Worm (Caenorhabditis elegans): ENCODE data around the gene snb-1.

Gene snb-1

DNA sequence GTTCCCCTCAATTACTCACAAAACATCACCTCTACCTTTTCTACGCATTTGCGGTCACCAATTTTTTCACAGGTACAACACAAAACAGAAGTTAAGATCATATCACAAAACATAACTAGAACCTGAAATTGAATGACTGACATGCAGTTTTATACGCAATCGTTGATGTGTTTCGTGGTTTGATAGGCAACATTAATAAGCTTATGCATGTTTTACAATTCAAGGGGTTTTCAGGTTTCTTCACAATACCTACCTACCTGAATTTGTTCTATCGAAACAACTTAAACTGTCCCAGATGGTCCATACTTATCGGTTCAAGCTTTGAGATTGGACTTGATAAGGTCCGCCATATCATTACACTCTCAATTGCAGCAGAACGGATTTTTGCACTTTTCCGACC, 5.8 kb downstream of the snb-1 start:
- TF ChIP-seq ztf-23 (GFP tag; IDR thresholded peaks at IDR 0.05) (no peak), tab-1 (GFP tag; IDR thresholded peaks at IDR 0.05) (no peak), flt-1 (GFP tag; IDR thresholded peaks at IDR 0.05) (no peak), ztf-29 (GFP tag; IDR thresholded peaks at IDR 0.05) (no peak), cog-1 (tag; optimal IDR thresholded peaks at IDR 0.05) (no peak), ref-1 (GFP tag; conservative IDR thresholded peaks at IDR 0.05) (no peak)

DNA sequence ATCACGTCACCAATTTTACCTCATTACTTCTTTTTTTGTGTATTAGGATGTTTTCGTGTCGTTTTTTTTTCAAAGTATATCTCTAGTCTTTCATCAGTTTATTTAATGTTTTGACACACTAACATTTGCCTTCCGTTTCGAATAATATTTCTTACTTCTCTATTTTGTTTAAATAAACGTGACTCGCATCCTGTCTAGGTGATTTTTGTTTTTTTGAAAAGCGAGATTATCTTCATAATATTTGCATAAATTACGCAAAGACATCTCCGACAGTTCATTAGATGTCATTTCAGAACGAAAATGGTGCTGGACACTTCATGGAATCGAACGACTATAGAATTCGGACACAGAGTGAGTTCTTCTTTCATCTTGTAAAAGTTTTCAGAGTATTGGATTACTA, 7.0 kb downstream of the snb-1 start, which contains the start of gene T10H9.1:
T10H9.1 (plus strand) TSS at position 301 of the 400 bp plus-strand sequence.
- TF ChIP-seq cog-1 (tag; optimal IDR thresholded peaks at IDR 0.05) (no peak), ztf-23 (GFP tag; IDR thresholded peaks at IDR 0.05) (no peak), T22C8.4 (GFP tag; IDR thresholded peaks at IDR 0.05) (no peak), flt-1 (GFP tag; IDR thresholded peaks at IDR 0.05) (no peak), ztf-29 (GFP tag; IDR thresholded peaks at IDR 0.05) (no peak), tab-1 (GFP tag; IDR thresholded peaks at IDR 0.05) (no peak)

DNA sequence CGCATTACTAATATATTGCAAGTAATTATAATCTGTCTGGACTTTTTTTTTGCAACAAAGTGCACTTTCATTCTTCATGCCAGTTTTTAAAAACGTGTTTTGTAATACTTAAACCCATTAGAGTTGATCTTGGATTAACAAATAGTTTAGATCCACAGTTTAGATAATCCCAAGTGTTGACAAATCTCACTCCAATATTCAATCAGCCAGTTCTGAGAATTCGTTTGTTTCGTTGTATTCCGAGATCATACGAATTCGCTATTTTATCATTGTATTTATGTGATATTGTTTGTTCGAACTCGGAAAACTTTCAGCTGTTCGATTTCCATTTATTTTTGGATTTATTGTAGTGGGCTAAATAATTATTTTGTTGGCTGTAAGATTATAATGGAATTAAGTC, 10.5 kb downstream of the snb-1 start:
- TF ChIP-seq ref-1 (GFP tag; conservative IDR thresholded peaks at IDR 0.05): no peak

DNA sequence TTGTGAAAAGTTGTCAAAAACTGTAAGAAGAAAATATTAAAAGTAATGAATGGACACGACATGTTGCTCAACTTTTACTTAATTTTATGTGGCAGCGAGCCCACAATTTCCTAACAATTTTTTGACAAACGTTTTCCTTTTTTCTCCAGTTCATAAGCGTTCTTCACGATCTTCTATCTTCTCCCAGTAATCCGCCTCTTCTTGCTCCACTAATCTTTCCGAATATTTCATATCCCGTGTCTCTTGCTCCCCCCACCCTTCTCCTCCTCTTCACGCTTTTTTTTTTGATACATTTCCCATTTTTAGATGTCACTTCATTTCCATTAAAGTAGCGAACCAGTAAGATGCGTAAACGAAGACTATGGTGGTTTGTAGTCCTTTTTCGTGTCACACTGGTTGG, 23.4 kb downstream of the snb-1 start, which contains the start of gene scd-2:
scd-2 (plus strand) TSS at position 301 of the 400 bp plus-strand sequence.
- TF ChIP-seq T22C8.4 (GFP tag; IDR thresholded peaks at IDR 0.05) (no peak), cog-1 (tag; optimal IDR thresholded peaks at IDR 0.05) (no peak), ztf-23 (GFP tag; IDR thresholded peaks at IDR 0.05) (no peak), med-1 (GFP tag; optimal IDR thresholded peaks at IDR 0.05; ENCODE audit: insufficient read depth) (no peak), tab-1 (GFP tag; IDR thresholded peaks at IDR 0.05) (no peak), flt-1 (GFP tag; IDR thresholded peaks at IDR 0.05) (no peak), ztf-29 (GFP tag; IDR thresholded peaks at IDR 0.05) (no peak), klf-2 (GFP tag; conservative IDR thresholded peaks at IDR 0.05) (no peak), ref-1 (GFP tag; conservative IDR thresholded peaks at IDR 0.05) (no peak)

DNA sequence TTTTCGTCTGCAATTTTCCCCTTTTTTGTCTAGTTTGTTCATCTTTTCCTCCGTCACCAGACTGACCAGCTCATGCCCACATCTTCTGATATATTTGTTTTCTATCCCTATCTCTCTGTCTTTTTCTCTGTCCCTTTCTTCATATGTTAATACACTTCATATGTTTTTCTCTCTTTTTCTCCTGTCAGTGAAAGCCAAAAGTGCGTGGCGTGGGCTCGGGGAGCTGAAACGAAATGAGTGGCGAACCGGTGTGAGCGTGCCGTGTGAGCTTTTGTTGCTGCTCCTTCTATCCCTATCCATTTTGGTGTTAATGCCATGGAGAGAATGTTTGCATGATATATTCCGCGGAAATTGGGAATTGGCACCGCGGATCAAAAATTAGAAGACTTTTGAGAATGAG, 24.4 kb downstream of the snb-1 start:
- no peak for TF ChIP-seq T22C8.4 (GFP tag; IDR thresholded peaks at IDR 0.05)
- TF ChIP-seq tab-1 (GFP tag; IDR thresholded peaks at IDR 0.05): no peak
- no peak for TF ChIP-seq ztf-23 (GFP tag; IDR thresholded peaks at IDR 0.05)
- no peak for TF ChIP-seq cog-1 (tag; optimal IDR thresholded peaks at IDR 0.05)
- TF ChIP-seq ref-1 (GFP tag; conservative IDR thresholded peaks at IDR 0.05): no peak
- TF ChIP-seq flt-1 (GFP tag; IDR thresholded peaks at IDR 0.05): no peak
- TF ChIP-seq med-1 (GFP tag; optimal IDR thresholded peaks at IDR 0.05; ENCODE audit: insufficient read depth): no peak
- TF ChIP-seq ztf-29 (GFP tag; IDR thresholded peaks at IDR 0.05): no peak
- TF ChIP-seq klf-2 (GFP tag; conservative IDR thresholded peaks at IDR 0.05): no peak

DNA sequence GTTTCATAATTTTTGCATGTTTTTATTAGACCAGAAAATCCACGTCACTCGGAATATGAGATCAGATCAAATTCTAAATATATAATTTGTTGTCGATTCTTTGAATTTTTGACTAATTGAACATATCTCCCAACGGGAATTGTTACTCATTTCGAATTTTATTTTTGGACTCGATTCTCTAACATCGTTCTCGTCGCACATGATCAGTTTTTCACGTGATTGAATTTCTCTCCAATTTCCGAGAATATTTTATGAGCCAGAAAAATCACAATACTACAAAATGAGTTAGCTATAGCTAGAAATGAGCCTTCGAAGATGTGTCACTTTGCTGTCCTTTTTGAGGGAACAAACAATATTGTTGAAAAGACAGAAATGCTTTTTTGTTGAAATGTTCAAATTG, 25.5 kb downstream of the snb-1 start:
- no peak for TF ChIP-seq tab-1 (GFP tag; IDR thresholded peaks at IDR 0.05)
- no peak for TF ChIP-seq ref-1 (GFP tag; conservative IDR thresholded peaks at IDR 0.05)
- TF ChIP-seq ztf-23 (GFP tag; IDR thresholded peaks at IDR 0.05): no peak
- no peak for TF ChIP-seq flt-1 (GFP tag; IDR thresholded peaks at IDR 0.05)
- TF ChIP-seq med-1 (GFP tag; optimal IDR thresholded peaks at IDR 0.05; ENCODE audit: insufficient read depth): no peak
- TF ChIP-seq klf-2 (GFP tag; conservative IDR thresholded peaks at IDR 0.05): no peak
- no peak for TF ChIP-seq ztf-29 (GFP tag; IDR thresholded peaks at IDR 0.05)
- no peak for TF ChIP-seq T22C8.4 (GFP tag; IDR thresholded peaks at IDR 0.05)
- TF ChIP-seq cog-1 (tag; optimal IDR thresholded peaks at IDR 0.05): no peak

DNA sequence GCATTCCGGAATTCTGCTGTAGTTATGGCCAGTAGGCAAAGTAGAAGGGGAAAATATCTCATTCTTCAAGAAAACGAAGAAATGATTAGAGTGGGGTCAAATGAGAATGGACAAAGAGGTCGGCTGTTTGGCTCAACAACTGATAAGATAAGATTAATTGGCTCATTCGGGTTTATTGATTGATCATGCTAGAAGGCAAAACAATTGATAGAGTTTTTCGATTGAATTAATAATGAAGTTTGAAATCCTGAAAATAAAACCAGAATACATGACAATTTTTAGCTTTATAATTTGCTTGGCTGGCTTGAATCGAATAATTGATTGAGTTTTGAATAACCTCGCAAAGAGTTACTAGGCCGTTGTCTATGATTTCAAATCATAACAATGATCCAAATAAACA, 30.1 kb downstream of the snb-1 start, which contains the start of gene ppt-1:
ppt-1 (minus strand) TSS at position 101 of the 400 bp plus-strand sequence.
- TF ChIP-seq flt-1 (GFP tag; IDR thresholded peaks at IDR 0.05) (no peak), ztf-29 (GFP tag; IDR thresholded peaks at IDR 0.05) (no peak), cog-1 (tag; optimal IDR thresholded peaks at IDR 0.05) (no peak), ztf-23 (GFP tag; IDR thresholded peaks at IDR 0.05) (no peak), klf-2 (GFP tag; conservative IDR thresholded peaks at IDR 0.05) (no peak)

DNA sequence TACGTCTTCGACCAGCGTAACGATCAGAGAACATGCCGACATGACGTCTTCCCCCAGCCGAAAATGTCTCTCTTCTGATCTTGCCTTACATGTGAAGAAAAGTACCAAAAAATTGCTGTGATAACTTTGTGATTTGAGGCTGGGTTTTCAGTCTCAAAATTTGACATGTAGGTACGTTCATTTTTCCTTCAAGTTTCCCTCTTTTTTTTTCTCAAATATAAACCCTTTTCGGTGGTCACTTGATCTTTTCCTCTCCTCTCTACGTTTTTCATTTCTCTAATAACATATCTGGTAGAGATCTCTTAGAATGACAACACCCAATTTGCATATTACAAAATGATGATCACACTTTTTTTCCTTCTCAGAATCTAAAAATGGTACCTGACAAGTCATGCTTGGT, 34.4 kb downstream of the snb-1 start, which contains the start of gene nhr-37:
nhr-37 (plus strand) TSS at position 301 of the 400 bp plus-strand sequence.
- TF ChIP-seq klf-2 (GFP tag; conservative IDR thresholded peaks at IDR 0.05) (no peak), ztf-29 (GFP tag; IDR thresholded peaks at IDR 0.05) (no peak), T22C8.4 (GFP tag; IDR thresholded peaks at IDR 0.05) (no peak), med-1 (GFP tag; optimal IDR thresholded peaks at IDR 0.05; ENCODE audit: insufficient read depth) (no peak)

DNA sequence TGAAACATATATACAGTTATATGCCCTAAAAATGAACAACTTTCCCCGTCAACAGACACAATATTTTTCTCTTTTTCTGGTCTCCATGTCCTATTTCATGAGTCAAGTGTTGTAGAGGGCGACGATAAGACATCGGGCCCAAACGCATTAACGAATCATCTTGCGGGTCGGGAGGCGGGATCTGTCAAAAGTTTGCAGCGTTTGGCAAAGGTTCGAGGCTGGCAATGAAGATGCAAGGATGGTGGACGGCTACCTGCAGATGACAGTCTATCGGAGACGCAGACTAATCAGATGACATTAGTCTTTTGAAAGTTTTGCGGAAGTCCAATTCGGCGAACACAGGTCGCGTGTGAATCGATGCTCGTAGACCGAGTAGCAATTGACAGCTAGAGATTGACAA, 35.5 kb downstream of the snb-1 start:
- TF ChIP-seq med-1 (GFP tag; optimal IDR thresholded peaks at IDR 0.05; ENCODE audit: insufficient read depth): no peak
- TF ChIP-seq cog-1 (tag; optimal IDR thresholded peaks at IDR 0.05): no peak
- TF ChIP-seq T22C8.4 (GFP tag; IDR thresholded peaks at IDR 0.05): no peak
- no peak for TF ChIP-seq flt-1 (GFP tag; IDR thresholded peaks at IDR 0.05)
- no peak for TF ChIP-seq ref-1 (GFP tag; conservative IDR thresholded peaks at IDR 0.05)
- TF ChIP-seq ztf-29 (GFP tag; IDR thresholded peaks at IDR 0.05): no peak
- no peak for TF ChIP-seq klf-2 (GFP tag; conservative IDR thresholded peaks at IDR 0.05)
- no peak for TF ChIP-seq tab-1 (GFP tag; IDR thresholded peaks at IDR 0.05)
- no peak for TF ChIP-seq ztf-23 (GFP tag; IDR thresholded peaks at IDR 0.05)

DNA sequence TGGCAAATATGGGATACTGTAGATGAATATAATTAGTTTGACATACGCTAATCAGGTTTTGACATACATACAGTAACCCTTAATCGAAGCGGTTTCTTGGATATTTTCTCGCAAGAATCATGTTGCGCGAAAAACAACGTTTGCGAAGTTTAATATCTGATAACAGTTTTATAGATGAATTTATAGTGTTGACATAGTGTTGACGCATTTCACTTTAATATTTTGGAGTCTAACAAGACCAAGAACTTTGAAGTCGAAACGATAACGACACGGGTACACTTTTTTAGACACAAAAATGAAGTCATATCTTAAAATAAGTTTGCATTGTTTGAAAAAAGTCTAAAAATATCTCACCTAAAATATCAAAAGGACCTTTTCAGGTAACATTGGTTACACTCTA, 40.0 kb downstream of the snb-1 start:
- TF ChIP-seq ref-1 (GFP tag; conservative IDR thresholded peaks at IDR 0.05): no peak
- TF ChIP-seq flt-1 (GFP tag; IDR thresholded peaks at IDR 0.05): no peak

DNA sequence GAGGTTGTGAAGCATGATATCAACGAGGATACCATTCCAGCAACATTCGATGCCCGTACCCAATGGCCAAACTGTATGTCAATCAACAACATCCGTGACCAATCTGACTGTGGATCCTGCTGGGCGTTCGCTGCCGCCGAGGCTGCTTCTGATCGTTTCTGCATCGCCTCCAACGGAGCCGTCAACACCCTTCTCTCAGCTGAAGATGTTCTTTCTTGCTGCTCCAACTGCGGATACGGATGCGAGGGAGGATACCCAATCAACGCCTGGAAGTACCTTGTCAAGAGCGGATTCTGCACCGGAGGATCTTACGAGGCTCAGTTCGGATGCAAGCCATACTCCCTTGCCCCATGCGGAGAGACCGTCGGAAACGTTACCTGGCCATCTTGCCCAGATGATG, 41.3 kb downstream of the snb-1 start:
- TF ChIP-seq klf-2 (GFP tag; conservative IDR thresholded peaks at IDR 0.05) (no peak), ztf-29 (GFP tag; IDR thresholded peaks at IDR 0.05) (no peak), med-1 (GFP tag; optimal IDR thresholded peaks at IDR 0.05; ENCODE audit: insufficient read depth) (no peak), T22C8.4 (GFP tag; IDR thresholded peaks at IDR 0.05) (no peak), ztf-23 (GFP tag; IDR thresholded peaks at IDR 0.05) (no peak), tab-1 (GFP tag; IDR thresholded peaks at IDR 0.05) (no peak), cog-1 (tag; optimal IDR thresholded peaks at IDR 0.05) (no peak), ref-1 (GFP tag; conservative IDR thresholded peaks at IDR 0.05) (no peak), flt-1 (GFP tag; IDR thresholded peaks at IDR 0.05) (no peak)
